Worm (Caenorhabditis elegans) whole organism, mixed stage, embryonic: ENCODE data around the gene C18D11.1.

Experiments
- blmp-1 ChIP-seq: fragments of 150-350 bp; optimal IDR thresholded peaks from 2 replicates; lab custom pipeline; 2014; ENCODE audit warnings: missing biosample characterization, missing genetic modification characterization
- ceh-39 ChIP-seq: fragments of 150-350 bp; optimal IDR thresholded peaks from 2 replicates; lab custom pipeline; 2014; ENCODE audit warnings: missing biosample characterization, missing genetic modification characterization
- ceh-43 ChIP-seq: fragments of 200-800 bp; sonication (Bioruptor generic); optimal IDR thresholded peaks from 2 replicates; lab custom pipeline; 2018; ENCODE audit warnings: mild to moderate bottlenecking, missing genetic modification characterization, moderate library complexity, missing compliant biosample characterization
- ceh-83 ChIP-seq: fragments of 200-800 bp; sonication (Bioruptor generic); optimal IDR thresholded peaks from 2 replicates; lab custom pipeline; 2018; ENCODE audit warnings: mild to moderate bottlenecking, missing genetic modification characterization, missing compliant biosample characterization
- elt-3 ChIP-seq: fragments of 150-350 bp; optimal IDR thresholded peaks from 2 replicates; lab custom pipeline; 2014; ENCODE audit warnings: missing biosample characterization, missing genetic modification characterization
- lin-13 ChIP-seq: fragments of 150-350 bp; optimal IDR thresholded peaks from 2 replicates; lab custom pipeline; 2014; ENCODE audit warnings: missing biosample characterization, missing genetic modification characterization
- lsy-2 ChIP-seq: fragments of 150-350 bp; optimal IDR thresholded peaks from 2 replicates; lab custom pipeline; 2014; ENCODE audit warnings: missing biosample characterization, missing genetic modification characterization
- mep-1 ChIP-seq: fragments of 150-350 bp; optimal IDR thresholded peaks from 2 replicates; lab custom pipeline; 2017; ENCODE audit warnings: missing biosample characterization, missing genetic modification reagents, missing genetic modification characterization, inconsistent platforms
- nhr-12 ChIP-seq: fragments of 150-350 bp; optimal IDR thresholded peaks from 2 replicates; lab custom pipeline; 2014; ENCODE audit warnings: missing biosample characterization, missing genetic modification characterization
- nhr-2 ChIP-seq: fragments of 150-350 bp; optimal IDR thresholded peaks from 2 replicates; lab custom pipeline; 2014; ENCODE audit warnings: missing biosample characterization, missing genetic modification characterization
- pha-4 ChIP-seq: fragments of 150-350 bp; optimal IDR thresholded peaks from 2 replicates; lab custom pipeline; 2018; ENCODE audit warnings: missing biosample characterization, missing genetic modification reagents, missing genetic modification characterization
- sptf-1 ChIP-seq: sonication (generic microtip); optimal IDR thresholded peaks from 2 replicates; lab custom pipeline; 2017; ENCODE audit warnings: mild to moderate bottlenecking, missing genetic modification characterization, moderate library complexity, missing compliant biosample characterization
- unc-62 ChIP-seq: fragments of 150-350 bp; optimal IDR thresholded peaks from 2 replicates; lab custom pipeline; 2014; ENCODE audit warnings: missing biosample characterization, missing genetic modification reagents, missing genetic modification characterization
- ztf-11 ChIP-seq: fragments of 150-350 bp; optimal IDR thresholded peaks from 2 replicates; lab custom pipeline; 2014; ENCODE audit warnings: missing biosample characterization, missing genetic modification characterization

- TF ChIP-seq pha-4 (no peak), ztf-11 (tag; lab: Kevin White, UChicago) (no peak), lin-13 (tag; lab: Kevin White, UChicago) (no peak), blmp-1 (tag; lab: Kevin White, UChicago) (no peak), unc-62 (no peak), ceh-43 (GFP tag; lab: Kevin White, UChicago) (no peak), mep-1 (tag; lab: Kevin White, UChicago) (no peak), nhr-12 (tag; lab: Kevin White, UChicago) (no peak), lsy-2 (tag; lab: Kevin White, UChicago) (no peak), elt-3 (tag; lab: Kevin White, UChicago) (no peak), ceh-83 (GFP tag; lab: Kevin White, UChicago) (no peak), sptf-1 (tag; lab: Kevin White, UChicago) (no peak), nhr-2 (tag; lab: Kevin White, UChicago) (no peak), ceh-39 (tag; lab: Kevin White, UChicago) (no peak)
Observed at ce11 chrIII:11849590-11849989, 33.2 kb downstream of the C18D11.1 start.
